Fruit fly (Drosophila melanogaster): ENCODE data around the gene CG14937.

Gene CG14937

dm6 chr2L:11816376-11816775 lies 22.5 kb upstream of the CG14937 start (continued):
- peak; percentile 98 for TF ChIP-seq CG2199 (GFP tag; IDR thresholded peaks at IDR 0.05)
- no peak for TF ChIP-seq hb (GFP tag; IDR thresholded peaks at IDR 0.05; ENCODE audit: partially characterized antibody)
- peak; percentile 88 for TF ChIP-seq CG34422 (GFP tag; IDR thresholded peaks at IDR 0.05)
- TF ChIP-seq Oli (tag; optimal IDR thresholded peaks at IDR 0.05), result peak; percentile 90
- peak; percentile 74 for TF ChIP-seq CG2889 (GFP tag; IDR thresholded peaks at IDR 0.05)
- TF ChIP-seq Vsx1 (GFP tag; optimal IDR thresholded peaks at IDR 0.05), result peak; percentile 96
- peak; percentile 93 for TF ChIP-seq NfI (GFP tag; optimal IDR thresholded peaks at IDR 0.05)
- no peak for TF ChIP-seq Tbp (GFP tag; optimal IDR thresholded peaks at IDR 0.05)
- TF ChIP-seq D (optimal IDR thresholded peaks at IDR 0.05), result no peak
- peak; percentile 98 for TF ChIP-seq D (GFP tag; optimal IDR thresholded peaks at IDR 0.05)
- peak; percentile 100 for TF ChIP-seq HLHmδ (GFP tag; optimal IDR thresholded peaks at IDR 0.05)
- peak; percentile 39; the same call in 1 of the 3 replicates for TF ChIP-seq row (GFP tag; IDR thresholded peaks at IDR 0.05)
- TF ChIP-seq CG16863 (GFP tag; optimal IDR thresholded peaks at IDR 0.05), result peak; percentile 93
- TF ChIP-seq CG7786 (GFP tag; optimal IDR thresholded peaks at IDR 0.05), result peak; percentile 76
- peak; percentile 79 for TF ChIP-seq Hand (GFP tag; optimal IDR thresholded peaks at IDR 0.05)
- peak; percentile 91 for TF ChIP-seq ems (GFP tag; optimal IDR thresholded peaks at IDR 0.05)
- no peak for TF ChIP-seq cg (GFP tag; optimal IDR thresholded peaks at IDR 0.05)
- TF ChIP-seq HHEX (GFP tag; optimal IDR thresholded peaks at IDR 0.05), result peak; percentile 97
- 0 out of 2 replicates have a peak, but pooled peaks have one; percentile 19 for TF ChIP-seq inv (GFP tag; IDR thresholded peaks at IDR 0.05; ENCODE audit: partially characterized antibody)
- TF ChIP-seq ci (GFP tag; IDR thresholded peaks at IDR 0.05), result peak; percentile 99
- TF ChIP-seq pita (GFP tag; optimal IDR thresholded peaks at IDR 0.05), result no peak
- peak; percentile 92 for TF ChIP-seq CG8290 (GFP tag; optimal IDR thresholded peaks at IDR 0.05)
- peak; percentile 91 to 98 for TF ChIP-seq CG8290 (tag; optimal IDR thresholded peaks at IDR 0.05)
- TF ChIP-seq bcd (GFP tag; optimal IDR thresholded peaks at IDR 0.05), result peak; percentile 97
- TF ChIP-seq NK7.1 (GFP tag; optimal IDR thresholded peaks at IDR 0.05), result peak; percentile 94
- peak in 1 of 2 experiments; percentile 78 for TF ChIP-seq Eip74EF (GFP tag; optimal IDR thresholded peaks at IDR 0.05)
- peak; percentile 96 for TF ChIP-seq CG11456 (GFP tag; IDR thresholded peaks at IDR 0.05)
- TF ChIP-seq bab2 (GFP tag; optimal IDR thresholded peaks at IDR 0.05), result peak; percentile 88
- peak; percentile 77 for TF ChIP-seq Atf6 (GFP tag; IDR thresholded peaks at IDR 0.05)
- peak; percentile 77 for TF ChIP-seq CG17612 (GFP tag; IDR thresholded peaks at IDR 0.05)
- peak; percentile 77 for TF ChIP-seq ERR (GFP tag; optimal IDR thresholded peaks at IDR 0.05)
- peak; percentile 88 for TF ChIP-seq ttk (GFP tag; IDR thresholded peaks at IDR 0.05)
- TF ChIP-seq bsh (GFP tag; optimal IDR thresholded peaks at IDR 0.05), result peak; percentile 51 to 93
- TF ChIP-seq CG6813 (GFP tag; optimal IDR thresholded peaks at IDR 0.05), result peak; percentile 99
- peak; percentile 95 for TF ChIP-seq Hmr (GFP tag; optimal IDR thresholded peaks at IDR 0.05)
- TF ChIP-seq CG4707 (GFP tag; optimal IDR thresholded peaks at IDR 0.05), result peak; percentile 96
- TF ChIP-seq ato (GFP tag; IDR thresholded peaks at IDR 0.05; ENCODE audit: partially characterized antibody), result no peak
- peak; percentile 89 for TF ChIP-seq CG15601 (tag; optimal IDR thresholded peaks at IDR 0.05)
- peak; percentile 87 for TF ChIP-seq so (GFP tag; IDR thresholded peaks at IDR 0.05)
- TF ChIP-seq CG14014 (GFP tag; IDR thresholded peaks at IDR 0.05), result peak; percentile 83
- TF ChIP-seq CoRest (tag; optimal IDR thresholded peaks at IDR 0.05), result peak; percentile 80
- TF ChIP-seq dan (GFP tag; IDR thresholded peaks at IDR 0.05), result no peak; the same call in 1 of the 2 replicates
- peak; percentile 96 for TF ChIP-seq CG31441 (GFP tag; IDR thresholded peaks at IDR 0.05)
- peak; percentile 96 for TF ChIP-seq Six4 (GFP tag; optimal IDR thresholded peaks at IDR 0.05)
- no peak for TF ChIP-seq nom (GFP tag; optimal IDR thresholded peaks at IDR 0.05)
- peak; percentile 89 for TF ChIP-seq CG4617 (GFP tag; optimal IDR thresholded peaks at IDR 0.05; ENCODE audit: borderline replicate concordance)
- peak; percentile 90 for TF ChIP-seq ind (GFP tag; optimal IDR thresholded peaks at IDR 0.05)
- TF ChIP-seq H2.0 (GFP tag; IDR thresholded peaks at IDR 0.05), result peak; percentile 87
- peak; percentile 77 for TF ChIP-seq Ptx1 (GFP tag; IDR thresholded peaks at IDR 0.05)
- peak; percentile 95 to 96 for TF ChIP-seq chif (GFP tag; optimal IDR thresholded peaks at IDR 0.05)
- peak; percentile 75 for TF ChIP-seq ro (GFP tag; IDR thresholded peaks at IDR 0.05)
